Fruit fly (Drosophila melanogaster) whole organism, wandering third instar larva: Measurements from ENCODE around the gene Dlip2.

Source experiments
- Jra ChIP-seq: sonication (Bioruptor generic); optimal IDR thresholded peaks from 2 replicates; lab custom pipeline; 2016; ENCODE audit warnings: missing biosample characterization, missing genetic modification characterization
- rgr ChIP-seq: fragments of 200-800 bp; sonication (Bioruptor generic); optimal IDR thresholded peaks from 3 replicates; lab custom pipeline; 2016; ENCODE audit warnings: missing biosample characterization, mild to moderate bottlenecking, missing genetic modification characterization
- usp ChIP-seq: fragments of >200 bp; optimal IDR thresholded peaks from 2 replicates; lab custom pipeline; 2017; ENCODE audit warnings: missing biosample characterization, missing genetic modification characterization

Gene Dlip2

DNA sequence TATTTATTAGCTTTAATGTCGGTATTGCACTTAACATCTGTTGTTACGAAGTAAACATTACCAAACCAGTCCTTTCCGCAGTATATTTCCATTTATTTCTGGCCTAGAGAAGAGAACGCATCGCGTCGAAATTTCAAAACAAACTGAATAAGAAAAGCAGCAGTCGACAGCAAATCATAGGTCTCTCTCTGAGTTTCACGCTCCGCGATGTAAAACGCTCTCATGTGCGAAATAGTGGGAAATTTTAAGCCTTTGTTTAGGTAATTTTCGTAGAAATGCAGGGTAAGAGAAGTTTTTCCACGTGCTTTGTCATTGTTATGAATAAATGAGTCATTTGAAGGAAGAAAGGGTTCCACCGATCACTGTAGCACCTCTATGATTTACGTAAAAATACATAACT lies 45.8 kb downstream of the Dlip2 start:
- TF ChIP-seq Jra (GFP tag; lab: Kevin White, UChicago) (no peak), usp (no peak), rgr (GFP tag; lab: Kevin White, UChicago) (no peak)
